Worm (Caenorhabditis elegans) whole organism, L4 larva: ENCODE data around the gene W10G6.6.
"Not testable (repeated sequence)": the region's sequence is repeated elsewhere in the genome, so short reads cannot be mapped to it uniquely, and the experiment has no call there.

Source experiments
- F26F4.8 ChIP-seq: fragments of 200-800 bp; sonication (Bioruptor generic); conservative IDR thresholded peaks from 2 replicates; pipeline ENCODE4 v1.3.6; 2022; ENCODE audit warnings: missing genetic modification characterization, missing compliant biosample characterization
- F37D6.2 ChIP-seq: sonication (generic microtip); optimal IDR thresholded peaks from 2 replicates; lab custom pipeline; 2016; ENCODE audit warnings: mild to moderate bottlenecking, missing genetic modification characterization, missing compliant biosample characterization
- F44E2.7 ChIP-seq: fragments of 200-800 bp; sonication (Bioruptor generic); IDR thresholded peaks from 2 replicates; pipeline ENCODE4 v2.1.2; 2022; ENCODE audit warnings: missing genetic modification characterization, missing compliant biosample characterization
- T20F7.1 ChIP-seq: fragments of 200-800 bp; sonication (Bioruptor generic); optimal IDR thresholded peaks from 2 replicates; lab custom pipeline; 2018; ENCODE audit warnings: mild to moderate bottlenecking, missing genetic modification characterization, missing compliant biosample characterization
- Y5F2A.4 ChIP-seq: fragments of 200-800 bp; sonication (Bioruptor generic); optimal IDR thresholded peaks from 2 replicates; lab custom pipeline; 2018; ENCODE audit warnings: mild to moderate bottlenecking, missing genetic modification characterization, missing compliant biosample characterization
- ZK337.2 ChIP-seq: fragments of 200-800 bp; sonication (Bioruptor generic); IDR thresholded peaks from 2 replicates; pipeline ENCODE4 v1.3.6; 2022; ENCODE audit warnings: missing genetic modification reagents, missing genetic modification characterization, missing compliant biosample characterization
- aly-2 ChIP-seq: sonication (generic microtip); optimal IDR thresholded peaks from 2 replicates; lab custom pipeline; 2018; ENCODE audit warnings: missing biosample characterization, missing genetic modification characterization
- ceh-32 ChIP-seq: sonication (generic microtip); optimal IDR thresholded peaks from 2 replicates; lab custom pipeline; 2016; ENCODE audit warnings: mild to moderate bottlenecking, missing genetic modification characterization, missing compliant biosample characterization; ENCODE audit not compliant: poor library complexity
- ceh-44 ChIP-seq: fragments of 200-800 bp; sonication (Bioruptor generic); IDR thresholded peaks from 2 replicates; pipeline ENCODE4 v1.3.6; 2022; ENCODE audit warnings: missing genetic modification reagents, missing genetic modification characterization, missing compliant biosample characterization
- ceh-62 ChIP-seq: sonication (generic microtip); optimal IDR thresholded peaks from 2 replicates; lab custom pipeline; 2017; ENCODE audit warnings: missing biosample characterization, missing genetic modification characterization
- ceh-82 ChIP-seq: sonication (generic microtip); optimal IDR thresholded peaks from 2 replicates; lab custom pipeline; 2017; ENCODE audit warnings: missing biosample characterization, missing genetic modification characterization
- ces-1 ChIP-seq: fragments of 150-350 bp; sonication (generic microtip); optimal IDR thresholded peaks from 4 replicates; lab custom pipeline; 2014; ENCODE audit warnings: missing biosample characterization, missing genetic modification reagents, missing genetic modification characterization
- ctbp-1 ChIP-seq: fragments of 200-800 bp; sonication (Bioruptor generic); IDR thresholded peaks from 2 replicates; pipeline ENCODE4 v1.3.6; 2022; ENCODE audit warnings: missing genetic modification reagents, missing genetic modification characterization, missing compliant biosample characterization
- daf-16 ChIP-seq, 3 experiments: sonication (generic microtip); optimal IDR thresholded peaks; 2 replicates each; lab custom pipeline; 2016 to 2017; ENCODE audit warnings: missing genetic modification characterization in 3 of 3, missing genetic modification reagents in 3 of 3, mild to moderate bottlenecking in 2 of 3, missing compliant biosample characterization in 2 of 3, missing biosample characterization in 1 of 3, moderate library complexity in 1 of 3
- dmd-8 ChIP-seq: fragments of 200-800 bp; sonication (Bioruptor generic); IDR thresholded peaks from 2 replicates; pipeline ENCODE4 v1.3.6; 2022; ENCODE audit warnings: missing genetic modification characterization, missing compliant biosample characterization
- dmd-9 ChIP-seq: fragments of 200-800 bp; sonication (Bioruptor generic); IDR thresholded peaks from 2 replicates; pipeline ENCODE4 v1.3.6; 2022; ENCODE audit warnings: missing genetic modification reagents, missing genetic modification characterization, missing compliant biosample characterization
- dve-1 ChIP-seq: sonication (generic microtip); optimal IDR thresholded peaks from 2 replicates; lab custom pipeline; 2017; ENCODE audit warnings: antibody characterized with exemption, mild to moderate bottlenecking, missing genetic modification characterization, missing compliant biosample characterization; ENCODE audit not compliant: insufficient read depth
- hlh-11 ChIP-seq: fragments of 200-800 bp; sonication (Bioruptor generic); optimal IDR thresholded peaks from 2 replicates; lab custom pipeline; 2018; ENCODE audit warnings: mild to moderate bottlenecking, missing genetic modification characterization, missing compliant biosample characterization
- hlh-30 ChIP-seq: sonication (generic microtip); optimal IDR thresholded peaks from 2 replicates; lab custom pipeline; 2017; ENCODE audit warnings: antibody characterized with exemption, mild to moderate bottlenecking, missing genetic modification characterization, missing compliant biosample characterization; ENCODE audit not compliant: insufficient read depth
- lin-13 ChIP-seq: fragments of 150-350 bp; optimal IDR thresholded peaks from 2 replicates; lab custom pipeline; 2014; ENCODE audit warnings: missing biosample characterization, missing genetic modification reagents, missing genetic modification characterization
- lin-38 ChIP-seq: fragments of 200-800 bp; sonication (Bioruptor generic); IDR thresholded peaks from 2 replicates; pipeline ENCODE4 v1.3.6; 2022; ENCODE audit warnings: missing genetic modification reagents, missing genetic modification characterization, missing compliant biosample characterization
- lin-39 ChIP-seq: fragments of 150-350 bp; optimal IDR thresholded peaks from 2 replicates; lab custom pipeline; 2014; ENCODE audit warnings: missing biosample characterization, missing genetic modification reagents, missing genetic modification characterization
- madf-9 ChIP-seq: fragments of 200-800 bp; sonication (Bioruptor generic); conservative IDR thresholded peaks from 2 replicates; pipeline ENCODE4 v1.3.6; 2022; ENCODE audit warnings: missing genetic modification reagents, missing genetic modification characterization, missing compliant biosample characterization
- mep-1 ChIP-seq: fragments of 150-350 bp; sonication (generic microtip); optimal IDR thresholded peaks from 3 replicates; lab custom pipeline; 2014; ENCODE audit warnings: missing biosample characterization, missing genetic modification characterization
- nhr-11 ChIP-seq: fragments of 150-350 bp; optimal IDR thresholded peaks from 2 replicates; lab custom pipeline; 2014; ENCODE audit warnings: missing biosample characterization, missing genetic modification characterization
- nhr-237 ChIP-seq: sonication (generic microtip); optimal IDR thresholded peaks from 2 replicates; lab custom pipeline; 2017; ENCODE audit warnings: missing biosample characterization, missing genetic modification characterization
- nhr-42 ChIP-seq: fragments of 200-800 bp; sonication (Bioruptor generic); IDR thresholded peaks from 2 replicates; pipeline ENCODE4 v1.3.6; 2022; ENCODE audit warnings: missing genetic modification characterization, missing compliant biosample characterization
- nhr-48 ChIP-seq: sonication (generic microtip); optimal IDR thresholded peaks from 2 replicates; lab custom pipeline; 2016; ENCODE audit warnings: mild to moderate bottlenecking, missing genetic modification characterization, missing compliant biosample characterization
- nhr-6 ChIP-seq: fragments of 150-350 bp; optimal IDR thresholded peaks from 2 replicates; lab custom pipeline; 2014; ENCODE audit warnings: missing biosample characterization, missing genetic modification characterization
- php-3 ChIP-seq: fragments of 200-800 bp; sonication (Bioruptor generic); IDR thresholded peaks from 2 replicates; pipeline ENCODE4 v1.3.6; 2022; ENCODE audit warnings: missing genetic modification reagents, missing genetic modification characterization, missing compliant biosample characterization
- pqm-1 ChIP-seq: sonication (generic microtip); optimal IDR thresholded peaks from 2 replicates; lab custom pipeline; 2017; ENCODE audit warnings: missing biosample characterization, missing genetic modification characterization
- rbr-2 ChIP-seq: sonication (generic microtip); optimal IDR thresholded peaks from 2 replicates; lab custom pipeline; 2016; ENCODE audit warnings: missing genotype, missing genetic modification characterization, missing compliant biosample characterization
- saeg-2 ChIP-seq: fragments of 200-800 bp; sonication (Bioruptor generic); IDR thresholded peaks from 2 replicates; pipeline ENCODE4 v1.3.6; 2022; ENCODE audit warnings: missing genetic modification reagents, missing genetic modification characterization, missing compliant biosample characterization
- sdz-12 ChIP-seq: fragments of 200-800 bp; sonication (Bioruptor generic); optimal IDR thresholded peaks from 2 replicates; lab custom pipeline; 2018; ENCODE audit warnings: mild to moderate bottlenecking, missing genetic modification characterization, missing compliant biosample characterization
- set-16 ChIP-seq: fragments of 200-800 bp; sonication (Bioruptor generic); IDR thresholded peaks from 2 replicates; pipeline ENCODE4 v1.3.6; 2022; ENCODE audit warnings: missing genetic modification reagents, missing genetic modification characterization, missing compliant biosample characterization
- snpc-4 ChIP-seq: fragments of 150-350 bp; optimal IDR thresholded peaks from 2 replicates; lab custom pipeline; 2014; ENCODE audit warnings: missing biosample characterization, missing genetic modification characterization
- spr-3 ChIP-seq: fragments of 200-800 bp; sonication (Bioruptor generic); optimal IDR thresholded peaks from 2 replicates; lab custom pipeline; 2018; ENCODE audit warnings: mild to moderate bottlenecking, missing genetic modification characterization, missing compliant biosample characterization
- tra-1 ChIP-seq: fragments of 200-800 bp; sonication (Bioruptor generic); IDR thresholded peaks from 2 replicates; pipeline ENCODE4 v1.3.6; 2022; ENCODE audit warnings: missing genetic modification reagents, missing genetic modification characterization, missing compliant biosample characterization
- unc-62 ChIP-seq, 3 experiments: fragments of 150-350 bp in 1 of 3; sonication (generic microtip); optimal IDR thresholded peaks in 2 of 3; peaks in 1 of 3; 1 replicate in 1 of 3; 2 replicates in 2 of 3; lab custom pipeline; 2014 to 2017; ENCODE audit warnings: missing biosample characterization in 3 of 3, missing genetic modification characterization in 3 of 3, missing genetic modification reagents in 3 of 3, missing genotype in 1 of 3
- zag-1 ChIP-seq: fragments of 150-350 bp; optimal IDR thresholded peaks from 2 replicates; lab custom pipeline; 2014; ENCODE audit warnings: missing biosample characterization, missing genetic modification characterization
- zfp-2 ChIP-seq: sonication (generic microtip); optimal IDR thresholded peaks from 2 replicates; lab custom pipeline; 2016; ENCODE audit warnings: mild to moderate bottlenecking, missing genetic modification characterization, missing compliant biosample characterization
- zfp-3 ChIP-seq: fragments of 200-800 bp; sonication (Bioruptor generic); conservative IDR thresholded peaks from 2 replicates; pipeline ENCODE4 v1.3.6; 2022; ENCODE audit warnings: missing genetic modification reagents, missing genetic modification characterization, missing compliant biosample characterization

Gene W10G6.6

DNA sequence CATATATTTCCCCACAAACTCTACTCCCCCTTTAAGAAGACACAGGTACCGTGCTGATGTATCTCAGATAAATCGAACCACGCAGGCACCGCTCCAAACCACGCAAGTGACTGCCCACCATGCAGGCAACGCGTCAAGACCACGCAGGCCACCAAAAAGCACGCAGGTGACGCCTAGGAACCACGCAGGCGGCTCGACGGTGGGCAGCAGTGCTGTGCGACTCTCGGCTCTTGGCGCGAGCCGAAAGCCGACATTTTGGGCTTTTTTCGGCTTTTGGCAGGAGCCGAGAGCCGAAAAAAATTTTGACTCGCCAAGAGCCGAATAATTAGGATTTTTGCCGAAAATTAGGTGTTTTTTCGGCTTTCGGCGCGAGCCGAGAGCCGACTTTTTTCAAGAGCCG, 7.5 kb downstream of the W10G6.6 start:
- TF ChIP-seq set-16 (GFP tag; lab: Robert Waterston, UW) (peak; percentile 88), ctbp-1 (GFP tag; lab: Robert Waterston, UW) (no peak)
- TF ChIP-seq, all 104 proteins: peak for 1

ce11 chrX:16240626-16241025, 10.0 kb downstream of the W10G6.6 start:
- TF ChIP-seq hlh-11 (tag; lab: Kevin White, UChicago) (no peak), ces-1 (GFP tag; lab: Kevin White, UChicago) (no peak), snpc-4 (tag; lab: Kevin White, UChicago) (no peak), dmd-8 (GFP tag; lab: Robert Waterston, UW) (no peak), lin-39 (tag; lab: Kevin White, UChicago) (no peak), php-3 (GFP tag; lab: Robert Waterston, UW) (no peak), ceh-62 (tag; lab: Kevin White, UChicago) (no peak), rbr-2 (tag; lab: Kevin White, UChicago) (no peak), madf-9 (no peak), aly-2 (tag; lab: Kevin White, UChicago) (no peak), zag-1 (tag; lab: Kevin White, UChicago) (no peak), hlh-30 (tag; lab: Kevin White, UChicago) (no peak), ceh-32 (tag; lab: Kevin White, UChicago) (no peak), F37D6.2 (tag; lab: Kevin White, UChicago) (no peak), sdz-12 (no peak), daf-16 (GFP tag; optimal IDR thresholded peaks at IDR 0.05; lab: Kevin White, UChicago) (no peak), daf-16 (tag; optimal IDR thresholded peaks at IDR 0.05; lab: Kevin White, UChicago) (no peak), tra-1 (GFP tag; lab: Robert Waterston, UW) (no peak)

DNA sequence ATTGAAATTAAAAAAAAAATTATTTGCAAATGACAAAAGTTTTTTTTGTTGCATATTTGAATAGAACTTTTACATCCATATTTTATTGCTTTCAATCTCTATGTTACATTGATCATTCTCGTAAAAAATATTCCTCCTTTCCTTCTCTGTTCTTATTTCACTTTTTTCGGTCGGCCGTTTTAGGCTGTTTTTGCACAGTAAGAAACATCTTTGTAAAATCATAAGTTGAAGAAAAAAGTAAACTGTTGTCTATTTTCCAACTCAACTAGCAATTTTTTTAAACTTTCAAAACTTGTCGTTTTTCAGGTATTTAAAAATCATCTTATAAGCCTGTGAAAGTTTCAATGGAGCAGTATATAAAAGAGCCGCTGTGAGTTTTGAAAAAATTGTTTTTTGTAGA, 22.0 kb downstream of the W10G6.6 start, which contains the start of gene F23A7.5:
Gene F23A7.5 (plus strand): TSS at position 301 of the 400 bp plus-strand sequence.
- TF ChIP-seq zfp-2 (tag; lab: Kevin White, UChicago), result no peak

ce11 chrX:16219710-16220109, 30.9 kb downstream of the W10G6.6 start, which contains the start of gene F23A7.3:
F23A7.3 (plus strand) TSS chrX:16220010.
- TF ChIP-seq sdz-12; Y5F2A.4 (GFP tag; lab: Kevin White, UChicago); dve-1 (tag; lab: Kevin White, UChicago): not testable (repeated sequence)

ce11 chrX:16218306-16218705, 32.3 kb downstream of the W10G6.6 start:
- TF ChIP-seq unc-62 (GFP tag; optimal IDR thresholded peaks at IDR 0.05 in 1 of 2; lab: Kevin White, UChicago) (no peak), unc-62 (tag; optimal IDR thresholded peaks at IDR 0.05; lab: Kevin White, UChicago) (no peak), F26F4.8 (no peak), nhr-11 (peak; percentile 3), tra-1 (GFP tag; lab: Robert Waterston, UW) (no peak), dmd-9 (no peak), T20F7.1 (no peak), ZK337.2 (GFP tag; lab: Robert Waterston, UW) (no peak), ceh-44 (no peak), zfp-2 (tag; lab: Kevin White, UChicago) (no peak), dve-1 (tag; lab: Kevin White, UChicago) (peak; percentile 40), ceh-82 (no peak), F37D6.2 (tag; lab: Kevin White, UChicago) (no peak), mep-1 (tag; lab: Kevin White, UChicago) (peak; percentile 30), spr-3 (GFP tag; lab: Kevin White, UChicago) (no peak), zfp-3 (GFP tag; lab: Robert Waterston, UW) (no peak), lin-13 (no peak), ceh-32 (tag; lab: Kevin White, UChicago) (no peak), sdz-12 (no peak), F44E2.7 (GFP tag; lab: Robert Waterston, UW) (no peak), nhr-48 (tag; lab: Kevin White, UChicago) (no peak), lin-38 (GFP tag; lab: Robert Waterston, UW) (no peak), snpc-4 (tag; lab: Kevin White, UChicago) (no peak), pqm-1 (tag; lab: Kevin White, UChicago) (no peak), nhr-42 (GFP tag; lab: Robert Waterston, UW) (no peak), nhr-237 (no peak), saeg-2 (GFP tag; lab: Robert Waterston, UW) (no peak), nhr-6 (tag; lab: Kevin White, UChicago) (no peak)
